Worm (Caenorhabditis elegans) whole organism, early embryonic: ENCODE data around the gene bub-3.

Source experiments
- B0310.2 ChIP-seq: sonication (generic microtip); optimal IDR thresholded peaks from 2 replicates; lab custom pipeline; 2016; ENCODE audit warnings: mild to moderate bottlenecking, missing genetic modification characterization, missing compliant biosample characterization
- F13C5.2 ChIP-seq: sonication (generic microtip); optimal IDR thresholded peaks from 2 replicates; lab custom pipeline; 2017; ENCODE audit warnings: mild to moderate bottlenecking, missing genetic modification characterization, inconsistent platforms, missing compliant biosample characterization
- aly-1 ChIP-seq: sonication (generic microtip); optimal IDR thresholded peaks from 2 replicates; lab custom pipeline; 2016; ENCODE audit warnings: missing genetic modification characterization, missing compliant biosample characterization
- ama-1 ChIP-seq: fragments of 150-350 bp; optimal IDR thresholded peaks from 2 replicates; lab custom pipeline; 2014
- ceh-13 ChIP-seq: fragments of 200-800 bp; sonication (Bioruptor generic); optimal IDR thresholded peaks from 2 replicates; lab custom pipeline; 2018; ENCODE audit warnings: mild to moderate bottlenecking, missing genetic modification characterization, missing compliant biosample characterization
- ceh-36 ChIP-seq: sonication (generic microtip); optimal IDR thresholded peaks from 2 replicates; lab custom pipeline; 2016; ENCODE audit warnings: missing genetic modification characterization, inconsistent platforms, missing compliant biosample characterization
- ets-7 ChIP-seq: sonication (generic microtip); optimal IDR thresholded peaks from 2 replicates; lab custom pipeline; 2016; ENCODE audit warnings: missing genotype, missing genetic modification characterization, missing compliant biosample characterization
- flt-1 ChIP-seq: fragments of 200-800 bp; sonication (Bioruptor generic); IDR thresholded peaks from 2 replicates; pipeline ENCODE4 v1.3.6; 2022; ENCODE audit warnings: missing genetic modification characterization, missing compliant biosample characterization
- hmbx-1 ChIP-seq: sonication (generic microtip); optimal IDR thresholded peaks from 2 replicates; lab custom pipeline; 2016; ENCODE audit warnings: mild to moderate bottlenecking, missing genetic modification characterization, missing compliant biosample characterization
- hmg-4 ChIP-seq: fragments of 200-800 bp; sonication (Bioruptor generic); optimal IDR thresholded peaks from 2 replicates; lab custom pipeline; 2018; ENCODE audit warnings: mild to moderate bottlenecking, missing genetic modification characterization, missing compliant biosample characterization
- hnd-1 ChIP-seq: sonication (generic microtip); optimal IDR thresholded peaks from 2 replicates; lab custom pipeline; 2016; ENCODE audit warnings: missing genetic modification characterization, missing compliant biosample characterization
- pes-1 ChIP-seq: fragments of 200-800 bp; sonication (Bioruptor generic); IDR thresholded peaks from 2 replicates; pipeline ENCODE4 v1.3.6; 2022; ENCODE audit warnings: missing genetic modification reagents, missing genetic modification characterization, missing compliant biosample characterization
- scrt-1 ChIP-seq: fragments of 200-800 bp; sonication (Bioruptor generic); IDR thresholded peaks from 2 replicates; pipeline ENCODE4 v1.3.6; 2022; ENCODE audit warnings: missing genetic modification characterization, missing compliant biosample characterization
- sea-1 ChIP-seq: fragments of 200-800 bp; sonication (Bioruptor generic); conservative IDR thresholded peaks from 2 replicates; pipeline ENCODE4 v1.3.6; 2022; ENCODE audit warnings: missing genetic modification characterization, missing compliant biosample characterization
- tbx-11 ChIP-seq: fragments of 200-800 bp; sonication (Bioruptor generic); IDR thresholded peaks from 2 replicates; pipeline ENCODE4 v1.3.6; 2022; ENCODE audit warnings: missing genetic modification characterization, missing compliant biosample characterization
- tbx-37 ChIP-seq: fragments of 200-800 bp; sonication (Bioruptor generic); conservative IDR thresholded peaks from 2 replicates; pipeline ENCODE4 v1.3.6; 2022; ENCODE audit warnings: missing genetic modification reagents, missing genetic modification characterization, missing compliant biosample characterization
- tra-4 ChIP-seq: sonication (generic microtip); optimal IDR thresholded peaks from 2 replicates; lab custom pipeline; 2017; ENCODE audit warnings: missing genetic modification characterization, missing compliant biosample characterization

The bub-3 gene

DNA sequence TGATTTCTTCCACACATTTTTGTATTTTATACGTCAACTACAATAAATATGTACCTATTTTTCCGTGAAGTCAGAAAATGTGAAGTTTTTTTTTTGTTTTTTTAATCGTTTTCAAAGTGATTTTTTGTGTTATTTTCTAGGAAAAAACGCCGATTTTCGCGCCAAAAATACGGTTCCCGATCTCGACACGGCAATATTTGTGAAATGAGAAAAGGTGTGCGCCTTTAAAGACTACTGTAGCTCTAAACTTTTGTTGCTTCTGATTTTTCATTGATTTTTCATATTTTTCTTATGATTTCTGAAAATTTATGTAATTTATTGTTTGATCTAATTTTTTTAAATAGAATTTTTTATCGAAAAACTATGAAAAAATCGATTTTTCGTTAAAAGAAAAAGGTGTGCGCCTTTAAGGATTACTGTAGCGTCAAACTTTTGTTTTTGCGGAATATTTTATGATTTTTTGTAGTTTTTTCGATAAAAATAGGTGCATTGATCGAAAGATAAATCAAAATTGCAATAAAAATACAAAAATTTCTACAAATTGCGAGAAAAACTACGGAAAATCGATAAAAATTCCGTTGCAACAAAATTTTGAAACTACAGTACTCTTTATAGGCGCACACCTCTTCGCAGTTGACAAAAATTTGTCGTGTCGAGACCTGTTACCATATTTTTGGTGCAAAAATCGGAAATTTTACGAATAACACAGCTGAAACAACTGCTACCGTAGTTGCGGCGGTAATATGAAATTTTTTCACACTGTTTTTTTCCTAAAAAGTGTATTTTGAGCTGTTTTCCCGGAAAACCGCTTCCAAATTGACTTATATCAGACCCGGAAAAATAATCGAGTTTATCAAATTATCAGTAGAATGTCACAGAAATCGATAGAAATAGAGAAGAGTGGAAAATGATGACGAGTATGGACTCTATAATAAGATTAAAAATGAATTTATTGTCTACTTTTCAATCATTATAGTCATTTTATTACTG, 30.2 kb upstream of the bub-3 start, which contains the start of gene kqt-3:
Gene kqt-3 (plus strand): TSS at position 940 of the 990 bp plus-strand sequence.
- TF ChIP-seq tra-4 (tag; lab: Kevin White, UChicago) (no peak), F13C5.2 (tag; lab: Kevin White, UChicago) (no peak), pes-1 (GFP tag; lab: Robert Waterston, UW) (no peak)

DNA sequence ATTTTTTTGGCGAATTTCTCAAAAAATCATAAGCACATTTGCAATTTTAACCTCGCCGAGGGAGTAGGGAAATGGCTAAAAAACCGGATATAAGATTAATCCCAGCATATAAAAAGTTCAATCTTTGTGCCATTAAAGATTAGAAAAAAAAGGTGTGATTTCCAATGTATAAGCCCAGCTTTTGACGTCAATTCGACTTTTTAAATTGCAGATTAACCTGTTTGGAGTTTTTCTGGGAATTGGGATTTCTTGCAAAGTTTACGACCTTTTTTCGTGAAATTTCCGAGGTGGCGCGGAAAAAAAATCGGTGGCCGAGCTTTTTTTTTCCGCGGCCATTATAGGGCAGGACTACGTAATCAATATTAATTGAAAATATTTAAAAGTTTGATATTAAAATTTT, 28.2 kb upstream of the bub-3 start:
- TF ChIP-seq scrt-1 (GFP tag; lab: Robert Waterston, UW) (no peak), hmg-4 (GFP tag; lab: Kevin White, UChicago) (no peak), F13C5.2 (tag; lab: Kevin White, UChicago) (no peak), sea-1 (GFP tag; lab: Robert Waterston, UW) (no peak), flt-1 (GFP tag; lab: Robert Waterston, UW) (no peak), hnd-1 (tag; lab: Kevin White, UChicago) (no peak), tbx-11 (GFP tag; lab: Robert Waterston, UW) (no peak), ama-1 (lab: Kevin White, UChicago) (no peak), ceh-36 (tag; lab: Kevin White, UChicago) (no peak), aly-1 (tag; lab: Kevin White, UChicago) (no peak), hmbx-1 (no peak), tbx-37 (GFP tag; lab: Robert Waterston, UW) (no peak), B0310.2 (tag; lab: Kevin White, UChicago) (no peak), tra-4 (tag; lab: Kevin White, UChicago) (no peak), ets-7 (tag; lab: Kevin White, UChicago) (no peak), pes-1 (GFP tag; lab: Robert Waterston, UW) (no peak)

DNA sequence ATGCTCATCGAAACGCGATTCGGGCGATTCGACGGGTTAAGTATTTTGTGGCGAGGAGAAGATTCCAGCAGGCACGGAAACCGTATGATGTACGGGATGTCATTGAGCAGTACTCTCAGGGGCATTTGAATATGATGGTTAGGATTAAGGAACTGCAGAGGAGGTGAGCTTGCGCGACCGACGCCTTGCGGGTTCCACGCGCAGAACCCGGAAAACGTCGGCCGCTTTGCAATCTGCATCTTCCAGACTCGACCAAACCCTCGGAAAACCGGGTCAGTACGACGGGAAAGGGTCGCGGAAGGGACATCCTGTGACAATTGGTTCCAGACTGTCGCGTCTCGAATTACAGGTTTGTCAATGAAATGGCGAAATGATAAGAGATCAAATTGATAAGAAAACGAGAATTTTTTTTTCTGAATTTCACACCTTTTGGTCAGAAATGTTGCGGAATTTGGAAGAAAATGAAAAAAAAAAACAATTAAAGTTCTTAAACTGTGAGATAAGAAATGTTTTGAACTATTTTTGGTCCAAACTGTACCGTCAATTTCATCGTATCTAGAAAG, 14.3 kb upstream of the bub-3 start:
- no peak for TF ChIP-seq ama-1 (lab: Kevin White, UChicago)
- TF ChIP-seq hmbx-1 = no peak
- no peak for TF ChIP-seq B0310.2 (tag; lab: Kevin White, UChicago)
- TF ChIP-seq sea-1 (GFP tag; lab: Robert Waterston, UW) = no peak
- TF ChIP-seq tbx-11 (GFP tag; lab: Robert Waterston, UW) = no peak
- no peak for TF ChIP-seq ets-7 (tag; lab: Kevin White, UChicago)
- TF ChIP-seq pes-1 (GFP tag; lab: Robert Waterston, UW) = no peak
- TF ChIP-seq tbx-37 (GFP tag; lab: Robert Waterston, UW) = no peak
- no peak for TF ChIP-seq tra-4 (tag; lab: Kevin White, UChicago)
- no peak for TF ChIP-seq hnd-1 (tag; lab: Kevin White, UChicago)
- TF ChIP-seq ceh-36 (tag; lab: Kevin White, UChicago) = no peak
- no peak for TF ChIP-seq F13C5.2 (tag; lab: Kevin White, UChicago)
- no peak for TF ChIP-seq hmg-4 (GFP tag; lab: Kevin White, UChicago)
- TF ChIP-seq aly-1 (tag; lab: Kevin White, UChicago) = no peak

DNA sequence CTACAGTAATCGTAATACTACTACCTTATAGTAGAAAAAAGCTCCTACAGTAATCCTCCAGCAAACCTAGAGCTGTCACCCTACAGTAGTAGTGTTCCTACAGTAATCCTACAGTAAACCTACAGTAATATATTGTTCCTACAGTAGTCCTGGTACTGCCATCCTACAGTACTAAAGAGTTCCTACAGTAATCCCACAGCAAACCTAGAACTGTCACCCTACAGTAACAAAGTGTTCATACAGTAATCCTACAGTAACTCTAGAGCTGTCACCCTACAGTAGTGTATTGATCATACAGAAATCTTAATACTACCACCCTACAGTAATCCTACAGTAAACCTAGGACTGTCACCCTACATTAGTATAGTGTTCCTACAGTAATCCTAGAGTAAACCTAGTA, 12.6 kb upstream of the bub-3 start:
- TF ChIP-seq tbx-37 (GFP tag; lab: Robert Waterston, UW) (no peak), sea-1 (GFP tag; lab: Robert Waterston, UW) (no peak), ceh-36 (tag; lab: Kevin White, UChicago) (no peak), ceh-13 (no peak), ets-7 (tag; lab: Kevin White, UChicago) (no peak), flt-1 (GFP tag; lab: Robert Waterston, UW) (no peak), aly-1 (tag; lab: Kevin White, UChicago) (no peak), hmbx-1 (no peak), tbx-11 (GFP tag; lab: Robert Waterston, UW) (no peak), scrt-1 (GFP tag; lab: Robert Waterston, UW) (no peak), pes-1 (GFP tag; lab: Robert Waterston, UW) (no peak), hnd-1 (tag; lab: Kevin White, UChicago) (no peak), tra-4 (tag; lab: Kevin White, UChicago) (no peak), ama-1 (lab: Kevin White, UChicago) (no peak), hmg-4 (GFP tag; lab: Kevin White, UChicago) (no peak), F13C5.2 (tag; lab: Kevin White, UChicago) (no peak)

DNA sequence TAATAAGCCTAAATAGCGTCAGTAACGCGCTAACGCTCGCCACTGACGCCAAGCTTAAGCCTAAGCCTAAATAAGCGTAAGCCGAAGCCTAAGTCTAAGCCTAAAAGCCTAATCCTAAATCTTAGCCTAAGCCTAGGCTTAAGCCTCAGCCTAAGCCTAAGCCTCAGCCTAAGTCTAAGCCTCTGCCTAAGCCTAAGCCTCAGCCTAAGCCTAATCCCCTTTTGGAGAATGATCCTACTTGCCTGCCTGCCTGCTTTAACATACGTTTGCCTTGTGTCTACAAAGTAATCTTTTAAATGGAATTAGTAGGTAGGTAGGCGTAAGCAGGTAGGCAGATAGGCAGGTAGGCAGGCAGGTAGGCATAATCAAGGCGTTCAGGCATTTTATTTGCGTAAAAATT, 10.5 kb upstream of the bub-3 start:
- TF ChIP-seq ets-7 (tag; lab: Kevin White, UChicago) = no peak
- TF ChIP-seq pes-1 (GFP tag; lab: Robert Waterston, UW) = no peak
- no peak for TF ChIP-seq sea-1 (GFP tag; lab: Robert Waterston, UW)
- no peak for TF ChIP-seq tbx-37 (GFP tag; lab: Robert Waterston, UW)
- TF ChIP-seq B0310.2 (tag; lab: Kevin White, UChicago) = no peak
- no peak for TF ChIP-seq aly-1 (tag; lab: Kevin White, UChicago)
- no peak for TF ChIP-seq ama-1 (lab: Kevin White, UChicago)
- TF ChIP-seq tbx-11 (GFP tag; lab: Robert Waterston, UW) = no peak
- no peak for TF ChIP-seq tra-4 (tag; lab: Kevin White, UChicago)
- no peak for TF ChIP-seq F13C5.2 (tag; lab: Kevin White, UChicago)
- TF ChIP-seq ceh-13 = no peak
- no peak for TF ChIP-seq flt-1 (GFP tag; lab: Robert Waterston, UW)
- 0 out of 2 replicates have a peak, but pooled peaks have one; percentile 11 for TF ChIP-seq scrt-1 (GFP tag; lab: Robert Waterston, UW)
- no peak for TF ChIP-seq hnd-1 (tag; lab: Kevin White, UChicago)
- TF ChIP-seq hmbx-1 = no peak
- TF ChIP-seq hmg-4 (GFP tag; lab: Kevin White, UChicago) = no peak
- TF ChIP-seq ceh-36 (tag; lab: Kevin White, UChicago) = peak; percentile 95

DNA sequence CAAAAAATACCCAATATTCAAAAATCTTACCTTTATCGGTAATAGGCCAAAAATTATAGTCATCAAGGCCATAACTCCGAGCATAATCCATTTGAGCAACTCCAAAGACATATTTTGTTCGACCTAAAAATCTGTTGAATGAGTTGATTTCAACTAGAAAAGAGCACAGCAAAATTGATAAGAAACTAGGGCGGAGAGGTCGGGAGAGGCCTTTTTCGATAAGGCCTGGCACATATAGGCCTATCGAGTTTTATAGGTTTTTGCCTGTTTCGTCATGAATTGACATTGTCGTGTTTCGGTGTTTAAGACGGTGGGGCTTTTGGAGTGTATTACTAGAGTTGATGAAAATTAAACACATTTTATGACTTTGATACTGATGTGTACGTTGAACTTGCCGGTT, 10.1 kb upstream of the bub-3 start, which contains the start of gene zipt-2.3:
Gene zipt-2.3 (minus strand): TSS at position 147 of the 400 bp plus-strand sequence.
- TF ChIP-seq ets-7 (tag; lab: Kevin White, UChicago) = no peak
- no peak for TF ChIP-seq tbx-37 (GFP tag; lab: Robert Waterston, UW)
- TF ChIP-seq F13C5.2 (tag; lab: Kevin White, UChicago) = no peak
- no peak for TF ChIP-seq sea-1 (GFP tag; lab: Robert Waterston, UW)
- no peak for TF ChIP-seq hmbx-1
- TF ChIP-seq scrt-1 (GFP tag; lab: Robert Waterston, UW) = no peak
- no peak for TF ChIP-seq pes-1 (GFP tag; lab: Robert Waterston, UW)
- TF ChIP-seq hmg-4 (GFP tag; lab: Kevin White, UChicago) = no peak
- TF ChIP-seq hnd-1 (tag; lab: Kevin White, UChicago) = no peak
- TF ChIP-seq ceh-13 = no peak
- TF ChIP-seq ama-1 (lab: Kevin White, UChicago) = no peak
- no peak for TF ChIP-seq aly-1 (tag; lab: Kevin White, UChicago)
- no peak for TF ChIP-seq flt-1 (GFP tag; lab: Robert Waterston, UW)
- no peak for TF ChIP-seq tbx-11 (GFP tag; lab: Robert Waterston, UW)
- no peak for TF ChIP-seq tra-4 (tag; lab: Kevin White, UChicago)
